Worm (Caenorhabditis elegans) whole organism, midembryonic: Measurements from ENCODE around the gene F59A7.2.

Source experiments
- T22C8.4 ChIP-seq: fragments of 200-800 bp; sonication (Bioruptor generic); IDR thresholded peaks from 2 replicates; pipeline ENCODE4 v1.3.6; 2022; ENCODE audit warnings: missing genetic modification characterization, missing compliant biosample characterization
- cog-1 ChIP-seq: sonication (generic microtip); optimal IDR thresholded peaks from 2 replicates; lab custom pipeline; 2016; ENCODE audit warnings: missing genetic modification characterization, missing compliant biosample characterization
- flt-1 ChIP-seq: fragments of 200-800 bp; sonication (Bioruptor generic); IDR thresholded peaks from 2 replicates; pipeline ENCODE4 v1.3.6; 2022; ENCODE audit warnings: missing genetic modification characterization, missing compliant biosample characterization
- klf-2 ChIP-seq: fragments of 200-800 bp; sonication (Bioruptor generic); conservative IDR thresholded peaks from 2 replicates; pipeline ENCODE4 v1.3.6; 2022; ENCODE audit warnings: missing genetic modification reagents, missing genetic modification characterization, missing compliant biosample characterization
- med-1 ChIP-seq: sonication (generic microtip); optimal IDR thresholded peaks from 2 replicates; lab custom pipeline; 2017; ENCODE audit warnings: missing genetic modification characterization, mild to moderate bottlenecking, missing compliant biosample characterization, antibody characterized with exemption, missing genetic modification reagents; ENCODE audit not compliant: insufficient read depth
- ref-1 ChIP-seq: fragments of 200-800 bp; sonication (Bioruptor generic); conservative IDR thresholded peaks from 2 replicates; pipeline ENCODE4 v1.3.6; 2022; ENCODE audit warnings: missing genetic modification reagents, missing genetic modification characterization, missing compliant biosample characterization
- tab-1 ChIP-seq: fragments of 200-800 bp; sonication (Bioruptor generic); IDR thresholded peaks from 2 replicates; pipeline ENCODE4 v1.3.6; 2022; ENCODE audit warnings: missing genetic modification characterization, missing compliant biosample characterization
- ztf-23 ChIP-seq: fragments of 200-800 bp; sonication (Bioruptor generic); IDR thresholded peaks from 2 replicates; pipeline ENCODE4 v1.3.6; 2022; ENCODE audit warnings: missing genetic modification reagents, missing genetic modification characterization, missing compliant biosample characterization
- ztf-29 ChIP-seq: fragments of 200-800 bp; sonication (Bioruptor generic); IDR thresholded peaks from 2 replicates; pipeline ENCODE4 v1.3.6; 2022; ENCODE audit warnings: missing genetic modification reagents, missing genetic modification characterization, missing compliant biosample characterization

DNA sequence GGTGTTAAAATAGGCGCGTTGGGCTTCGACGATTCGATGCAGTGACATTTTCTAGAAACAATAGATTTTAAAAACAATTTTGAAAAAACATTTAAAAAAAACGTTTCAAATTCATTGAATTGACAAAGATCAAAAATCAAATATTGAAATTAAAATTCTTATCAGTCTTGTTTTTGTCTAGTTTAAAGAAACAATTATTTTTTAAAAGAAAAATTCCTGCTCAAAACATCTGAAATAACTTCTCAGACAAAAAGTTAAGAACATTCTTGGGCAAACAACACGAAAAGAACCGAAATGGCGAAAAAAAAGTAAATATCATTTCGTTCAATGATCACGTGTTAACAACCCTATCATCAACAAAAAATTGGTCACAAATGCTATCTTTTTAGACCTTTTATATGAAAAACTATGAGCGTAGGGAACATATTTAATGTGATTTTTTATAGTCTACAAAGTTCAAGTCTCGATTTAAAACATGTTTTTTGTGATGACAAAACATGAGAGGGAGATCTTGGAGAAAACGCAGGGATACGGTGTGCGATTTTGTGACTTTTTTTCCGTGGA lies 16.7 kb downstream of the F59A7.2 start, which contains the start of gene alh-5:
- no peak for TF ChIP-seq ref-1 (GFP tag; lab: Robert Waterston, UW)
- no peak for TF ChIP-seq cog-1 (tag; lab: Kevin White, UChicago)
- TF ChIP-seq flt-1 (GFP tag; lab: Robert Waterston, UW): no peak
- no peak for TF ChIP-seq med-1 (GFP tag; lab: Kevin White, UChicago)
- TF ChIP-seq T22C8.4 (GFP tag; lab: Robert Waterston, UW): no peak
- no peak for TF ChIP-seq ztf-23
- TF ChIP-seq tab-1 (GFP tag; lab: Robert Waterston, UW): no peak
- no peak for TF ChIP-seq klf-2 (GFP tag; lab: Robert Waterston, UW)
- no peak for TF ChIP-seq ztf-29
